Fruit fly (Drosophila melanogaster) whole organism, embryonic: ENCODE results near the gene CG14817.
A peak's percentile ranks its signal among the peaks of the same experiment; 100 is the strongest.

Experiments used
- Adf1 ChIP-seq: fragments of 200-800 bp; sonication (Bioruptor generic); IDR thresholded peaks from 2 replicates; pipeline ENCODE4 v1.3.6; 2022; ENCODE audit warnings: missing biosample characterization, missing genetic modification characterization
- CG1024 ChIP-seq: fragments of 200-800 bp; sonication (Bioruptor generic); IDR thresholded peaks from 2 replicates; pipeline ENCODE4 v1.3.6; 2022; ENCODE audit warnings: missing biosample characterization, missing genetic modification characterization
- CG10979 ChIP-seq: fragments of 200-800 bp; sonication (Bioruptor generic); optimal IDR thresholded peaks from 2 replicates; lab custom pipeline; 2018; ENCODE audit warnings: missing biosample characterization, mild to moderate bottlenecking, missing genetic modification characterization, moderate library complexity
- CG11085 ChIP-seq: fragments of 200-800 bp; sonication (Bioruptor generic); IDR thresholded peaks from 2 replicates; pipeline ENCODE4 v1.3.6; 2022; ENCODE audit warnings: missing biosample characterization, missing genetic modification characterization
- CG12219 ChIP-seq: fragments of 200-800 bp; sonication (Bioruptor generic); optimal IDR thresholded peaks from 3 replicates; lab custom pipeline; 2018; ENCODE audit warnings: missing biosample characterization, mild to moderate bottlenecking, missing genetic modification characterization
- CG12769 ChIP-seq: fragments of 200-800 bp; sonication (Bioruptor generic); optimal IDR thresholded peaks from 2 replicates; lab custom pipeline; 2019; ENCODE audit warnings: missing biosample characterization, mild to moderate bottlenecking, missing genetic modification characterization, moderate library complexity
- CG14014 ChIP-seq: fragments of 200-800 bp; sonication (Bioruptor generic); IDR thresholded peaks from 2 replicates; pipeline ENCODE4 v1.3.6; 2022; ENCODE audit warnings: missing biosample characterization, missing genetic modification characterization
- CG17612 ChIP-seq: fragments of 200-800 bp; sonication (Bioruptor generic); IDR thresholded peaks from 2 replicates; pipeline ENCODE4 v1.3.6; 2022; ENCODE audit warnings: missing biosample characterization, missing genetic modification characterization
- CG17829 ChIP-seq: fragments of 200-800 bp; optimal IDR thresholded peaks from 2 replicates; lab custom pipeline; 2019; ENCODE audit warnings: missing biosample characterization, mild to moderate bottlenecking, missing genetic modification characterization, moderate library complexity
- CG18476 ChIP-seq: fragments of 200-800 bp; sonication (Bioruptor generic); optimal IDR thresholded peaks from 2 replicates; lab custom pipeline; 2016; ENCODE audit warnings: missing biosample characterization, mild to moderate bottlenecking, missing genetic modification characterization
- CG2116 ChIP-seq: fragments of 200-800 bp; sonication (Bioruptor generic); optimal IDR thresholded peaks from 3 replicates; lab custom pipeline; 2018; ENCODE audit warnings: missing biosample characterization, mild to moderate bottlenecking, missing genetic modification characterization
- CG2678 ChIP-seq: fragments of 200-800 bp; sonication (Bioruptor generic); optimal IDR thresholded peaks from 3 replicates; lab custom pipeline; 2019; ENCODE audit warnings: missing biosample characterization, mild to moderate bottlenecking, missing genetic modification characterization, moderate library complexity
- CG32767 ChIP-seq: fragments of 200-800 bp; sonication (Bioruptor generic); IDR thresholded peaks from 2 replicates; pipeline ENCODE4 v1.3.6; 2022; ENCODE audit warnings: missing biosample characterization, missing genetic modification characterization
- CG3407 ChIP-seq: fragments of 200-800 bp; sonication (Bioruptor generic); optimal IDR thresholded peaks from 2 replicates; lab custom pipeline; 2018; ENCODE audit warnings: missing biosample characterization, mild to moderate bottlenecking, missing genetic modification characterization
- CG34376 ChIP-seq: fragments of 200-800 bp; sonication (Bioruptor generic); optimal IDR thresholded peaks from 2 replicates; lab custom pipeline; 2018; ENCODE audit warnings: missing biosample characterization, mild to moderate bottlenecking, missing genetic modification characterization
- CG3847 ChIP-seq: fragments of 200-800 bp; sonication (Bioruptor generic); IDR thresholded peaks from 2 replicates; pipeline ENCODE4 v1.3.6; 2022; ENCODE audit warnings: missing biosample characterization, missing genetic modification characterization
- CG43689 ChIP-seq: fragments of 200-800 bp; sonication (Bioruptor generic); IDR thresholded peaks from 2 replicates; pipeline ENCODE4 v1.3.6; 2022; ENCODE audit warnings: missing biosample characterization, missing genetic modification characterization
- CG4617 ChIP-seq: fragments of 200-800 bp; sonication (Bioruptor generic); optimal IDR thresholded peaks from 3 replicates; lab custom pipeline; 2016; ENCODE audit warnings: missing biosample characterization, missing genetic modification characterization, borderline replicate concordance
- CG8478 ChIP-seq: fragments of >200 bp; optimal IDR thresholded peaks from 2 replicates; lab custom pipeline; 2018
- CG9797 ChIP-seq: fragments of 200-800 bp; sonication (Bioruptor generic); optimal IDR thresholded peaks from 3 replicates; lab custom pipeline; 2018; ENCODE audit warnings: missing biosample characterization, mild to moderate bottlenecking, missing genetic modification characterization
- CG9817 ChIP-seq: fragments of 200-800 bp; sonication (Bioruptor generic); optimal IDR thresholded peaks from 2 replicates; lab custom pipeline; 2018; ENCODE audit warnings: missing biosample characterization, mild to moderate bottlenecking, missing genetic modification characterization, moderate library complexity
- Camta ChIP-seq: fragments of 200-800 bp; sonication (Bioruptor generic); optimal IDR thresholded peaks from 2 replicates; lab custom pipeline; 2016; ENCODE audit warnings: missing biosample characterization, missing genetic modification characterization
- Dbx ChIP-seq: fragments of 200-800 bp; sonication (Bioruptor generic); IDR thresholded peaks from 3 replicates; pipeline ENCODE4 v1.3.6; 2022; ENCODE audit warnings: missing biosample characterization, missing genetic modification characterization
- Dip2 ChIP-seq: fragments of 200-800 bp; sonication (Bioruptor generic); IDR thresholded peaks from 2 replicates; pipeline ENCODE4 v1.3.6; 2022; ENCODE audit warnings: missing biosample characterization, missing genetic modification characterization
- Dip3 ChIP-seq: fragments of 200-800 bp; sonication (Bioruptor generic); optimal IDR thresholded peaks from 3 replicates; lab custom pipeline; 2016; ENCODE audit warnings: missing biosample characterization, missing genetic modification characterization
- Eip74EF ChIP-seq, 2 experiments: fragments of 200-800 bp in 1 of 2; fragments of >200 bp in 1 of 2; sonication (Bioruptor generic) in 1 of 2; optimal IDR thresholded peaks; 2 replicates each; lab custom pipeline; 2017 to 2019; ENCODE audit warnings: missing biosample characterization in 2 of 2, missing genetic modification characterization in 2 of 2, mild to moderate bottlenecking in 1 of 2, moderate library complexity in 1 of 2
- Fer2 ChIP-seq: fragments of 200-800 bp; sonication (Bioruptor generic); optimal IDR thresholded peaks from 2 replicates; lab custom pipeline; 2018; ENCODE audit warnings: missing biosample characterization, mild to moderate bottlenecking, missing genetic modification characterization, moderate library complexity
- Gug ChIP-seq: fragments of 200-800 bp; sonication (Bioruptor generic); IDR thresholded peaks from 4 replicates; pipeline ENCODE4 v1.3.6; 2022; ENCODE audit warnings: missing biosample characterization, missing genetic modification characterization
- HLHmδ ChIP-seq: fragments of 200-800 bp; sonication (Bioruptor generic); optimal IDR thresholded peaks from 2 replicates; lab custom pipeline; 2018; ENCODE audit warnings: missing biosample characterization, mild to moderate bottlenecking, missing genetic modification characterization, moderate library complexity
- Hr51 ChIP-seq, 2 experiments: fragments of 200-800 bp; sonication (Bioruptor generic); optimal IDR thresholded peaks; 2 replicates in 1 of 2; 3 replicates in 1 of 2; lab custom pipeline; 2016 to 2018; ENCODE audit warnings: missing biosample characterization in 2 of 2, missing genetic modification characterization in 2 of 2, mild to moderate bottlenecking in 1 of 2, moderate library complexity in 1 of 2
- Kr ChIP-seq: fragments of 200-800 bp; sonication (Bioruptor generic); optimal IDR thresholded peaks from 2 replicates; lab custom pipeline; 2017; ENCODE audit warnings: missing biosample characterization, mild to moderate bottlenecking, missing genetic modification characterization
- Oli ChIP-seq: fragments of 200-800 bp; sonication (Bioruptor generic); optimal IDR thresholded peaks from 2 replicates; lab custom pipeline; 2018; ENCODE audit warnings: missing biosample characterization, mild to moderate bottlenecking, missing genetic modification characterization, moderate library complexity
- Ravus ChIP-seq: fragments of 200-800 bp; sonication (Bioruptor generic); IDR thresholded peaks from 2 replicates; pipeline ENCODE4 v1.3.6; 2022; ENCODE audit warnings: missing biosample characterization, missing genetic modification characterization
- Stat92E ChIP-seq, 3 experiments: fragments of >200 bp in 2 of 3; fragments of 200-800 bp in 1 of 3; sonication (Bioruptor generic) in 1 of 3; optimal IDR thresholded peaks; 2 replicates each; lab custom pipeline; 2017 to 2019; ENCODE audit warnings: missing biosample characterization in 3 of 3, missing genetic modification characterization in 3 of 3, mild to moderate bottlenecking in 1 of 3, moderate library complexity in 1 of 3
- ab ChIP-seq: fragments of 200-800 bp; sonication (Bioruptor generic); optimal IDR thresholded peaks from 2 replicates; lab custom pipeline; 2016; ENCODE audit warnings: missing biosample characterization, missing genetic modification characterization
- dan ChIP-seq: fragments of 200-800 bp; sonication (Bioruptor generic); IDR thresholded peaks from 2 replicates; pipeline ENCODE4 v1.3.6; 2022; ENCODE audit warnings: missing biosample characterization, missing genetic modification characterization
- ems ChIP-seq: fragments of 200-800 bp; sonication (Bioruptor generic); optimal IDR thresholded peaks from 3 replicates; lab custom pipeline; 2016; ENCODE audit warnings: missing biosample characterization, missing genetic modification characterization
- fru ChIP-seq: fragments of >200 bp; optimal IDR thresholded peaks from 2 replicates; lab custom pipeline; 2017
- grau ChIP-seq: fragments of 200-800 bp; optimal IDR thresholded peaks from 3 replicates; lab custom pipeline; 2019; ENCODE audit warnings: missing biosample characterization, mild to moderate bottlenecking, missing genetic modification characterization, moderate library complexity
- lbe ChIP-seq: fragments of 200-800 bp; sonication (Bioruptor generic); optimal IDR thresholded peaks from 2 replicates; lab custom pipeline; 2016; ENCODE audit warnings: missing biosample characterization, mild to moderate bottlenecking, missing genetic modification characterization
- luna ChIP-seq: fragments of 200-800 bp; sonication (Bioruptor generic); optimal IDR thresholded peaks from 2 replicates; lab custom pipeline; 2016; ENCODE audit warnings: missing biosample characterization, missing genetic modification characterization
- odd ChIP-seq: fragments of 200-800 bp; sonication (Bioruptor generic); optimal IDR thresholded peaks from 2 replicates; lab custom pipeline; 2017; ENCODE audit warnings: missing biosample characterization, mild to moderate bottlenecking, missing genetic modification characterization
- psq ChIP-seq: fragments of 200-800 bp; sonication (Bioruptor generic); optimal IDR thresholded peaks from 2 replicates; lab custom pipeline; 2017; ENCODE audit warnings: missing biosample characterization, missing genetic modification characterization
- ranshi ChIP-seq: fragments of 200-800 bp; sonication (Bioruptor generic); IDR thresholded peaks from 2 replicates; pipeline ENCODE4 v1.3.6; 2022; ENCODE audit warnings: missing biosample characterization, missing genetic modification characterization
- sc ChIP-seq, 3 experiments: fragments of >200 bp in 2 of 3; fragments of 200-800 bp in 1 of 3; sonication (Bioruptor generic) in 1 of 3; optimal IDR thresholded peaks; 2 replicates in 2 of 3; 3 replicates in 1 of 3; lab custom pipeline; 2017; ENCODE audit warnings: mild to moderate bottlenecking in 1 of 3, missing biosample characterization in 1 of 3, missing genetic modification characterization in 1 of 3, missing genetic modification reagents in 1 of 3
- sens-2 ChIP-seq: fragments of 200-800 bp; sonication (Bioruptor generic); IDR thresholded peaks from 2 replicates; pipeline ENCODE4 v1.3.6; 2022; ENCODE audit warnings: missing biosample characterization, missing genetic modification characterization
- shn ChIP-seq: fragments of 200-800 bp; sonication (Bioruptor generic); optimal IDR thresholded peaks from 3 replicates; lab custom pipeline; 2016; ENCODE audit warnings: missing biosample characterization, missing genetic modification characterization
- sim ChIP-seq: fragments of 200-800 bp; sonication (Bioruptor generic); IDR thresholded peaks from 2 replicates; pipeline ENCODE4 v1.3.6; 2022; ENCODE audit warnings: missing biosample characterization, missing genetic modification characterization
- sisA ChIP-seq: fragments of 200-800 bp; sonication (Bioruptor generic); IDR thresholded peaks from 2 replicates; pipeline ENCODE4 v1.3.6; 2022; ENCODE audit warnings: missing biosample characterization, missing genetic modification characterization
- tll ChIP-seq, 2 experiments: fragments of 200-800 bp in 1 of 2; fragments of >200 bp in 1 of 2; sonication (Bioruptor generic) in 1 of 2; optimal IDR thresholded peaks; 2 replicates each; lab custom pipeline; 2017 to 2019; ENCODE audit warnings: missing biosample characterization in 2 of 2, missing genetic modification characterization in 2 of 2, mild to moderate bottlenecking in 1 of 2, moderate library complexity in 1 of 2

Gene CG14817

DNA sequence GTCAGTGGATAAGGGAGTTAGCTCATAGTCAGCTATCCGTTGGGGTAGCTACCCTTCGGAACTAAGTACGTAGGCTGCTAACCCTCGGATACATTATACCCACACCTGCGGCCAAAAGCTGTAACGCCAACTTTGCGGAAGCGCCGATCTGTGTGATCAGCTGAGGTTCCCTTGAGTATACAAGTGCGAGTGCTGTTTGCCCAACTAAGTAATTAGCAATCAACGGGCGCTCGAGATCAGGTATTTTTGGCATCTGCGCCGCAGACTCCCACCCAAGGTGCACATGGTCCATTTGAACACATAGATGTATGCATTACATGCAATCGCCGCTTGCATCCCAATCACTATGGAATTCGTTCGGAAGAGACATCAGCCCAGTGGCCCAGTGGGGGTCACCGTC is 23.0 kb downstream of the CG14817 start (continued):
- TF ChIP-seq CG32767 (GFP tag; lab: Robert Waterston, UW) (0 out of 2 replicates have a peak, but pooled peaks have one; percentile 51), CG9797 (no peak), CG3407 (GFP tag; lab: Kevin White, UChicago) (peak; percentile 9), CG10979 (tag; lab: Kevin White, UChicago) (no peak), ranshi (peak; percentile 72), Fer2 (tag; lab: Kevin White, UChicago) (peak; percentile 51), Dbx (GFP tag; lab: Robert Waterston, UW) (peak; percentile 89; the same call in 2 of the 3 replicates), Oli (tag; lab: Kevin White, UChicago) (no peak), ems (GFP tag; lab: Kevin White, UChicago) (peak; percentile 31), fru (lab: Kevin White, UChicago) (no peak), ab (GFP tag; lab: Kevin White, UChicago) (no peak), luna (GFP tag; lab: Kevin White, UChicago) (peak; percentile 77), CG9817 (tag; lab: Kevin White, UChicago) (peak; percentile 40), CG1024 (GFP tag; lab: Robert Waterston, UW) (0 out of 2 replicates have a peak, but pooled peaks have one; percentile 13), Dip3 (peak; percentile 16), psq (GFP tag; lab: Kevin White, UChicago) (peak; percentile 6), sim (GFP tag; lab: Robert Waterston, UW) (no peak), lbe (GFP tag; lab: Kevin White, UChicago) (peak; percentile 36), grau (tag; lab: Kevin White, UChicago) (peak; percentile 30), CG43689 (GFP tag; lab: Robert Waterston, UW) (peak; percentile 60; the same call in 1 of the 2 replicates), CG12769 (tag; lab: Kevin White, UChicago) (peak; percentile 85), Kr (GFP tag; lab: Kevin White, UChicago) (no peak), sisA (GFP tag; lab: Robert Waterston, UW) (no peak), sc (optimal IDR thresholded peaks at IDR 0.05; lab: Kevin White, UChicago) (no peak), sc (GFP tag; optimal IDR thresholded peaks at IDR 0.05; lab: Kevin White, UChicago) (no peak), CG2116 (peak; percentile 45), HLHmδ (GFP tag; lab: Kevin White, UChicago) (no peak), shn (peak; percentile 16), CG34376 (GFP tag; lab: Kevin White, UChicago) (peak; percentile 92), Camta (GFP tag; lab: Kevin White, UChicago) (peak; percentile 59), CG3847 (GFP tag; lab: Robert Waterston, UW) (peak; percentile 52), CG12219 (GFP tag; lab: Kevin White, UChicago) (peak; percentile 47), CG17612 (GFP tag; lab: Robert Waterston, UW) (peak; percentile 60; the same call in 1 of the 2 replicates), sens-2 (no peak), Gug (GFP tag; lab: Robert Waterston, UW) (no peak), tll (GFP tag; optimal IDR thresholded peaks at IDR 0.05; lab: Kevin White, UChicago) (no peak), CG18476 (peak; percentile 38), Stat92E (GFP tag; optimal IDR thresholded peaks at IDR 0.05; lab: Kevin White, UChicago) (no peak), CG17829 (tag; lab: Kevin White, UChicago) (no peak), Adf1 (GFP tag; lab: Robert Waterston, UW) (peak; percentile 72; the same call in 1 of the 2 replicates), Eip74EF (GFP tag; optimal IDR thresholded peaks at IDR 0.05; lab: Kevin White, UChicago) (peak in 1 of 2 experiments; percentile 59), CG4617 (no peak), Hr51 (GFP tag; optimal IDR thresholded peaks at IDR 0.05; lab: Kevin White, UChicago) (peak; percentile 8 to 73), CG14014 (peak; percentile 81; the same call in 1 of the 2 replicates), CG8478 (lab: Kevin White, UChicago) (no peak), Dip2 (GFP tag; lab: Robert Waterston, UW) (no peak), CG2678 (tag; lab: Kevin White, UChicago) (peak; percentile 79), dan (GFP tag; lab: Robert Waterston, UW) (no peak), Ravus (GFP tag; lab: Robert Waterston, UW) (no peak; the same call in 1 of the 2 replicates), odd (GFP tag; lab: Kevin White, UChicago) (peak; percentile 68), CG11085 (no peak)
